Worm (Caenorhabditis elegans) whole organism, L4 larva: ENCODE measurements around the gene acdh-13.

Experiments
- F10B5.3 ChIP-seq: sonication (generic microtip); optimal IDR thresholded peaks from 2 replicates; lab custom pipeline; 2016; ENCODE audit warnings: mild to moderate bottlenecking, missing genetic modification characterization, missing compliant biosample characterization
- F26F4.8 ChIP-seq: fragments of 200-800 bp; sonication (Bioruptor generic); conservative IDR thresholded peaks from 2 replicates; pipeline ENCODE4 v1.3.6; 2022; ENCODE audit warnings: missing genetic modification characterization, missing compliant biosample characterization
- F49E8.2 ChIP-seq: sonication (generic microtip); optimal IDR thresholded peaks from 2 replicates; lab custom pipeline; 2016; ENCODE audit warnings: missing compliant biosample characterization, mild to moderate bottlenecking, missing genetic modification characterization, borderline replicate concordance
- R02D3.7 ChIP-seq: fragments of 150-350 bp; sonication (generic microtip); optimal IDR thresholded peaks from 3 replicates; lab custom pipeline; 2014; ENCODE audit warnings: missing biosample characterization, missing genetic modification characterization
- aha-1 ChIP-seq: fragments of 150-350 bp; peaks from one replicate; lab custom pipeline; 2014; ENCODE audit warnings: missing biosample characterization, missing genetic modification characterization
- aly-2 ChIP-seq: sonication (generic microtip); optimal IDR thresholded peaks from 2 replicates; lab custom pipeline; 2018; ENCODE audit warnings: missing biosample characterization, missing genetic modification characterization
- ama-1 ChIP-seq: fragments of 150-350 bp; optimal IDR thresholded peaks from 2 replicates; lab custom pipeline; 2014; ENCODE audit warnings: inconsistent platforms, mixed read lengths
- arid-1 ChIP-seq: fragments of 200-800 bp; sonication (Bioruptor generic); conservative IDR thresholded peaks from 2 replicates; pipeline ENCODE4 v1.3.6; 2022; ENCODE audit warnings: missing genetic modification reagents, missing genetic modification characterization, missing compliant biosample characterization
- ceh-28 ChIP-seq: fragments of 150-350 bp; optimal IDR thresholded peaks from 2 replicates; lab custom pipeline; 2014; ENCODE audit warnings: missing biosample characterization, missing genetic modification reagents, missing genetic modification characterization
- ceh-32 ChIP-seq: sonication (generic microtip); optimal IDR thresholded peaks from 2 replicates; lab custom pipeline; 2016; ENCODE audit warnings: mild to moderate bottlenecking, missing genetic modification characterization, missing compliant biosample characterization; ENCODE audit not compliant: poor library complexity
- ceh-82 ChIP-seq: sonication (generic microtip); optimal IDR thresholded peaks from 2 replicates; lab custom pipeline; 2017; ENCODE audit warnings: missing biosample characterization, missing genetic modification characterization
- ces-1 ChIP-seq: fragments of 150-350 bp; sonication (generic microtip); optimal IDR thresholded peaks from 4 replicates; lab custom pipeline; 2014; ENCODE audit warnings: missing biosample characterization, missing genetic modification reagents, missing genetic modification characterization
- cey-2 ChIP-seq: sonication (generic microtip); optimal IDR thresholded peaks from 3 replicates; lab custom pipeline; 2017; ENCODE audit warnings: missing genetic modification characterization, mild to moderate bottlenecking, missing compliant biosample characterization, antibody characterized with exemption, borderline replicate concordance; ENCODE audit not compliant: insufficient read depth
- daf-12 ChIP-seq: fragments of 150-350 bp; optimal IDR thresholded peaks from 2 replicates; lab custom pipeline; 2014; ENCODE audit warnings: missing biosample characterization, missing genetic modification reagents, missing genetic modification characterization
- daf-8 ChIP-seq: fragments of 200-800 bp; sonication (Bioruptor generic); IDR thresholded peaks from 2 replicates; pipeline ENCODE4 v1.3.6; 2022; ENCODE audit warnings: missing genetic modification characterization, missing compliant biosample characterization
- dmd-8 ChIP-seq: fragments of 200-800 bp; sonication (Bioruptor generic); IDR thresholded peaks from 2 replicates; pipeline ENCODE4 v1.3.6; 2022; ENCODE audit warnings: missing genetic modification characterization, missing compliant biosample characterization
- dpl-1 ChIP-seq: fragments of 150-350 bp; optimal IDR thresholded peaks from 2 replicates; lab custom pipeline; 2014; ENCODE audit warnings: missing biosample characterization, missing genetic modification reagents, missing genetic modification characterization
- duxl-1 ChIP-seq: sonication (generic microtip); optimal IDR thresholded peaks from 2 replicates; lab custom pipeline; 2016; ENCODE audit warnings: mild to moderate bottlenecking, missing genetic modification characterization, moderate library complexity, missing compliant biosample characterization; ENCODE audit not compliant: poor library complexity
- dve-1 ChIP-seq: sonication (generic microtip); optimal IDR thresholded peaks from 2 replicates; lab custom pipeline; 2017; ENCODE audit warnings: antibody characterized with exemption, mild to moderate bottlenecking, missing genetic modification characterization, missing compliant biosample characterization; ENCODE audit not compliant: insufficient read depth
- egl-27 ChIP-seq: sonication (generic microtip); optimal IDR thresholded peaks from 3 replicates; lab custom pipeline; 2017; ENCODE audit warnings: missing biosample characterization, missing genetic modification reagents, missing genetic modification characterization
- fos-1 ChIP-seq: fragments of 150-350 bp; optimal IDR thresholded peaks from 2 replicates; lab custom pipeline; 2014; ENCODE audit warnings: missing biosample characterization, missing genetic modification characterization
- gei-8 ChIP-seq: fragments of 200-800 bp; sonication (Bioruptor generic); optimal IDR thresholded peaks from 2 replicates; lab custom pipeline; 2018; ENCODE audit warnings: mild to moderate bottlenecking, missing genetic modification characterization, missing compliant biosample characterization
- hif-1 ChIP-seq, 2 experiments: sonication (generic microtip); optimal IDR thresholded peaks; 2 replicates each; lab custom pipeline; 2016 to 2017; ENCODE audit warnings: missing compliant biosample characterization in 2 of 2, missing genetic modification characterization in 2 of 2, missing genetic modification reagents in 2 of 2, missing genotype in 2 of 2, mild to moderate bottlenecking in 1 of 2
- hmg-1.1 ChIP-seq: fragments of 200-800 bp; sonication (Bioruptor generic); IDR thresholded peaks from 2 replicates; pipeline ENCODE4 v1.3.6; 2022; ENCODE audit warnings: missing genetic modification reagents, missing genetic modification characterization, missing compliant biosample characterization
- lim-7 ChIP-seq: fragments of 200-800 bp; sonication (Bioruptor generic); IDR thresholded peaks from 2 replicates; pipeline ENCODE4 v1.3.6; 2022; ENCODE audit warnings: missing genetic modification characterization, missing compliant biosample characterization
- lin-1 ChIP-seq: fragments of 200-800 bp; sonication (Bioruptor generic); IDR thresholded peaks from 2 replicates; pipeline ENCODE4 v1.3.6; 2022; ENCODE audit warnings: missing genetic modification reagents, missing genetic modification characterization, missing compliant biosample characterization
- lin-29 ChIP-seq: fragments of 200-800 bp; sonication (Bioruptor generic); IDR thresholded peaks from 2 replicates; pipeline ENCODE4 v1.3.6; 2022; ENCODE audit warnings: missing genetic modification reagents, missing genetic modification characterization, missing compliant biosample characterization
- lsy-2 ChIP-seq, 2 experiments: fragments of 150-350 bp in 1 of 2; sonication (generic microtip) in 1 of 2; optimal IDR thresholded peaks; 2 replicates each; lab custom pipeline; 2014 to 2017; ENCODE audit warnings: missing biosample characterization in 2 of 2, missing genetic modification characterization in 2 of 2
- mdl-1 ChIP-seq, 2 experiments: fragments of 150-350 bp in 1 of 2; sonication (generic microtip) in 1 of 2; optimal IDR thresholded peaks; 2 replicates each; lab custom pipeline; 2014 to 2017; ENCODE audit warnings: missing biosample characterization in 2 of 2, missing genetic modification characterization in 2 of 2
- mdt-29 ChIP-seq: fragments of 200-800 bp; sonication (Bioruptor generic); IDR thresholded peaks from 2 replicates; pipeline ENCODE4 v1.3.6; 2022; ENCODE audit warnings: missing genetic modification reagents, missing genetic modification characterization, missing compliant biosample characterization
- mes-2 ChIP-seq: sonication (generic microtip); optimal IDR thresholded peaks from 2 replicates; lab custom pipeline; 2016; ENCODE audit warnings: missing genotype, mild to moderate bottlenecking, missing genetic modification characterization, missing compliant biosample characterization; ENCODE audit not compliant: poor library complexity, severe bottlenecking
- mxl-3 ChIP-seq: fragments of 200-800 bp; sonication (Bioruptor generic); optimal IDR thresholded peaks from 2 replicates; lab custom pipeline; 2018; ENCODE audit warnings: mild to moderate bottlenecking, missing genetic modification characterization, missing compliant biosample characterization
- nhr-10 ChIP-seq: fragments of 150-350 bp; optimal IDR thresholded peaks from 2 replicates; lab custom pipeline; 2014; ENCODE audit warnings: missing biosample characterization, missing genetic modification characterization
- nhr-11 ChIP-seq: fragments of 150-350 bp; optimal IDR thresholded peaks from 2 replicates; lab custom pipeline; 2014; ENCODE audit warnings: missing biosample characterization, missing genetic modification characterization
- nhr-111 ChIP-seq: fragments of 200-800 bp; sonication (Bioruptor generic); optimal IDR thresholded peaks from 2 replicates; lab custom pipeline; 2018; ENCODE audit warnings: mild to moderate bottlenecking, missing genetic modification characterization, missing compliant biosample characterization
- nhr-25 ChIP-seq: sonication (generic microtip); optimal IDR thresholded peaks from 2 replicates; lab custom pipeline; 2017; ENCODE audit warnings: missing genetic modification characterization, mild to moderate bottlenecking, missing compliant biosample characterization, antibody characterized with exemption, moderate library complexity, borderline replicate concordance; ENCODE audit not compliant: insufficient read depth
- nhr-76 ChIP-seq: fragments of 150-350 bp; optimal IDR thresholded peaks from 2 replicates; lab custom pipeline; 2014; ENCODE audit warnings: missing biosample characterization, missing genetic modification characterization
- pha-4 ChIP-seq, 2 experiments: fragments of 150-350 bp in 1 of 2; fragments of 200-800 bp in 1 of 2; sonication (Bioruptor generic) in 1 of 2; IDR thresholded peaks in 1 of 2; optimal IDR thresholded peaks in 1 of 2; 2 replicates each; pipeline versions ENCODE4 v1.3.6 to Lab custom; 2014 to 2022; ENCODE audit warnings: missing genetic modification characterization in 2 of 2, missing genetic modification reagents in 2 of 2, missing biosample characterization in 1 of 2, missing compliant biosample characterization in 1 of 2
- saeg-2 ChIP-seq: fragments of 200-800 bp; sonication (Bioruptor generic); IDR thresholded peaks from 2 replicates; pipeline ENCODE4 v1.3.6; 2022; ENCODE audit warnings: missing genetic modification reagents, missing genetic modification characterization, missing compliant biosample characterization
- sdz-12 ChIP-seq: fragments of 200-800 bp; sonication (Bioruptor generic); optimal IDR thresholded peaks from 2 replicates; lab custom pipeline; 2018; ENCODE audit warnings: mild to moderate bottlenecking, missing genetic modification characterization, missing compliant biosample characterization
- skn-1 ChIP-seq: fragments of 150-350 bp; optimal IDR thresholded peaks from 2 replicates; lab custom pipeline; 2014; ENCODE audit warnings: missing biosample characterization, missing genetic modification characterization
- spr-3 ChIP-seq: fragments of 200-800 bp; sonication (Bioruptor generic); optimal IDR thresholded peaks from 2 replicates; lab custom pipeline; 2018; ENCODE audit warnings: mild to moderate bottlenecking, missing genetic modification characterization, missing compliant biosample characterization
- tag-97 ChIP-seq: fragments of 200-800 bp; sonication (Bioruptor generic); IDR thresholded peaks from 2 replicates; pipeline ENCODE4 v1.3.6; 2022; ENCODE audit warnings: missing genetic modification characterization, missing compliant biosample characterization
- tra-1 ChIP-seq: fragments of 200-800 bp; sonication (Bioruptor generic); IDR thresholded peaks from 2 replicates; pipeline ENCODE4 v1.3.6; 2022; ENCODE audit warnings: missing genetic modification reagents, missing genetic modification characterization, missing compliant biosample characterization
- unc-130 ChIP-seq: sonication (generic microtip); optimal IDR thresholded peaks from 2 replicates; lab custom pipeline; 2016; ENCODE audit warnings: missing genetic modification reagents, missing genetic modification characterization, missing compliant biosample characterization
- unc-39 ChIP-seq: sonication (generic microtip); optimal IDR thresholded peaks from 2 replicates; lab custom pipeline; 2017; ENCODE audit warnings: missing biosample characterization, missing genetic modification characterization
- zfp-2 ChIP-seq: sonication (generic microtip); optimal IDR thresholded peaks from 2 replicates; lab custom pipeline; 2016; ENCODE audit warnings: mild to moderate bottlenecking, missing genetic modification characterization, missing compliant biosample characterization
- zfp-3 ChIP-seq: fragments of 200-800 bp; sonication (Bioruptor generic); conservative IDR thresholded peaks from 2 replicates; pipeline ENCODE4 v1.3.6; 2022; ENCODE audit warnings: missing genetic modification reagents, missing genetic modification characterization, missing compliant biosample characterization
- zip-11 ChIP-seq: fragments of 200-800 bp; sonication (Bioruptor generic); IDR thresholded peaks from 2 replicates; pipeline ENCODE4 v1.3.6; 2022; ENCODE audit warnings: missing genetic modification characterization, missing compliant biosample characterization
- zip-2 ChIP-seq: fragments of 150-350 bp; optimal IDR thresholded peaks from 2 replicates; lab custom pipeline; 2014; ENCODE audit warnings: missing biosample characterization, missing genetic modification characterization

The acdh-13 gene

DNA sequence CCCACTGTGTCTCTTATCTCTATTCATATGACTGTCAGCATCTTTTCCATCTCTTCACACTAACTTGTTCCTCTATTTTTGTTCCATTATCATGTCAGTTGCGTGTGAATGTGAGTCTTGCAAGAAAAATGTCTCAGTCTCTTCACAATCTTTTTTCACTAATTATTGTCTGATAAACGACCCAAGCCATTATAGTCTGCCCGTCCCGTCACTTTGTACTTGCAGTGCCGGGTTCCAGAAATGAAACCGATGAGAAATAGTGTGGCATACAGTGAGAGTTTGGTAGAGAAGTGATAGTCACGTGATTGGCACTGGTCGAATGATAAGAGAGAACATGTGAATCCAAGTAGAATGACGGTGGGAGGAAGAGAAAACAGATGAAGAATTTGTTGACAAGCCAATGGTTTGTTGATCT lies 29.0 kb upstream of the acdh-13 start (continued):
- no peak for TF ChIP-seq aly-2 (tag; lab: Kevin White, UChicago)
- TF ChIP-seq fos-1 (tag; lab: Kevin White, UChicago), result no peak
- peak; percentile 99 for TF ChIP-seq dve-1
- TF ChIP-seq pha-4 (GFP tag; IDR thresholded peaks at IDR 0.05; lab: Robert Waterston, UW), result peak; percentile 75
- no peak for TF ChIP-seq pha-4 (tag; optimal IDR thresholded peaks at IDR 0.05; lab: Kevin White, UChicago)
- TF ChIP-seq tag-97, result no peak
- peak; percentile 52; the same call in 1 of the 2 replicates for TF ChIP-seq zfp-3 (GFP tag; lab: Robert Waterston, UW)
- peak; percentile 92 for TF ChIP-seq mxl-3 (GFP tag; lab: Kevin White, UChicago)
- peak; percentile 75 to 84 for TF ChIP-seq lsy-2 (tag; optimal IDR thresholded peaks at IDR 0.05; lab: Kevin White, UChicago)
- no peak for TF ChIP-seq zip-2
- TF ChIP-seq dmd-8, result no peak
- TF ChIP-seq F49E8.2 (tag; lab: Kevin White, UChicago), result no peak
- peak; percentile 60 for TF ChIP-seq dpl-1 (GFP tag; lab: Kevin White, UChicago)
- TF ChIP-seq zip-11, result no peak
- peak; percentile 79 to 95 for TF ChIP-seq mdl-1 (tag; optimal IDR thresholded peaks at IDR 0.05; lab: Kevin White, UChicago)
- TF ChIP-seq unc-39 (tag; lab: Kevin White, UChicago), result no peak
- no peak for TF ChIP-seq R02D3.7 (tag; lab: Kevin White, UChicago)
- TF ChIP-seq ceh-32 (tag; lab: Kevin White, UChicago), result no peak
- TF ChIP-seq hmg-1.1, result peak; percentile 55
- no peak for TF ChIP-seq nhr-111 (GFP tag; lab: Kevin White, UChicago)
- TF ChIP-seq egl-27, result no peak
- peak; percentile 97 for TF ChIP-seq cey-2 (tag; lab: Kevin White, UChicago)
- no peak for TF ChIP-seq ama-1
- TF ChIP-seq tra-1 (GFP tag; lab: Robert Waterston, UW), result peak; percentile 96
- peak; percentile 48 for TF ChIP-seq mes-2 (tag; lab: Kevin White, UChicago)
- TF ChIP-seq zfp-2 (tag; lab: Kevin White, UChicago), result no peak
- peak; percentile 89 for TF ChIP-seq mdt-29 (GFP tag; lab: Robert Waterston, UW)
- no peak for TF ChIP-seq daf-12 (tag; lab: Kevin White, UChicago)
- no peak for TF ChIP-seq F10B5.3 (tag; lab: Kevin White, UChicago)
- no peak for TF ChIP-seq skn-1 (tag; lab: Kevin White, UChicago)
- peak; percentile 91; the same call in 1 of the 2 replicates for TF ChIP-seq lin-1
- TF ChIP-seq F26F4.8, result no peak
- TF ChIP-seq ceh-82 (tag; lab: Kevin White, UChicago), result no peak
- TF ChIP-seq ceh-28 (tag; lab: Kevin White, UChicago), result no peak
- TF ChIP-seq nhr-11, result peak; percentile 95
- peak; percentile 80 to 91 for TF ChIP-seq hif-1 (tag; optimal IDR thresholded peaks at IDR 0.05; lab: Kevin White, UChicago)
- peak; percentile 96 for TF ChIP-seq saeg-2 (GFP tag; lab: Robert Waterston, UW)
- no peak for TF ChIP-seq daf-8 (GFP tag; lab: Robert Waterston, UW)
- peak; percentile 7 for TF ChIP-seq duxl-1 (tag; lab: Kevin White, UChicago)
- TF ChIP-seq ces-1 (GFP tag; lab: Kevin White, UChicago), result no peak
- TF ChIP-seq spr-3, result no peak
- no peak for TF ChIP-seq unc-130 (GFP tag; lab: Kevin White, UChicago)
- TF ChIP-seq lim-7 (GFP tag; lab: Robert Waterston, UW), result no peak
- no peak for TF ChIP-seq nhr-25 (tag; lab: Kevin White, UChicago)
- 0 out of 2 replicates have a peak, but pooled peaks have one; percentile 27 for TF ChIP-seq arid-1 (GFP tag; lab: Robert Waterston, UW)
- TF ChIP-seq lin-29 (GFP tag; lab: Robert Waterston, UW), result no peak
- TF ChIP-seq sdz-12 (GFP tag; lab: Kevin White, UChicago), result no peak
- TF ChIP-seq gei-8 (GFP tag; lab: Kevin White, UChicago), result peak; percentile 99
- peak; percentile 82 for TF ChIP-seq nhr-76
- peak; percentile 99 for TF ChIP-seq aha-1
- peak; percentile 92 for TF ChIP-seq nhr-10 (tag; lab: Kevin White, UChicago)
